Fruit fly (Drosophila melanogaster) whole organism, embryonic: Measurements from ENCODE around the gene CG34353.

Source experiments
- Ada2b ChIP-seq: fragments of 200-800 bp; sonication (Bioruptor generic); IDR thresholded peaks from 2 replicates; pipeline ENCODE4 v1.3.6; 2022; ENCODE audit warnings: missing biosample characterization, missing genetic modification characterization
- Atf6 ChIP-seq: fragments of 200-800 bp; sonication (Bioruptor generic); IDR thresholded peaks from 2 replicates; pipeline ENCODE4 v1.3.6; 2022; ENCODE audit warnings: missing biosample characterization, missing genetic modification characterization
- C15 ChIP-seq: fragments of 200-800 bp; sonication (Bioruptor generic); IDR thresholded peaks from 3 replicates; pipeline ENCODE4 v1.3.6; 2022; ENCODE audit warnings: missing biosample characterization, missing genetic modification characterization
- CG10321 ChIP-seq: fragments of 200-800 bp; sonication (Bioruptor generic); IDR thresholded peaks from 2 replicates; pipeline ENCODE4 v1.3.6; 2022; ENCODE audit warnings: missing biosample characterization, missing genetic modification characterization
- CG1233 ChIP-seq: fragments of 200-800 bp; sonication (Bioruptor generic); optimal IDR thresholded peaks from 4 replicates; lab custom pipeline; 2018; ENCODE audit warnings: missing biosample characterization, mild to moderate bottlenecking, missing genetic modification characterization
- CG13123 ChIP-seq: fragments of 200-800 bp; sonication (Bioruptor generic); optimal IDR thresholded peaks from 2 replicates; lab custom pipeline; 2016; ENCODE audit warnings: missing biosample characterization, missing genetic modification characterization
- CG15696 ChIP-seq: fragments of 200-800 bp; sonication (Bioruptor generic); optimal IDR thresholded peaks from 2 replicates; lab custom pipeline; 2019; ENCODE audit warnings: missing biosample characterization, mild to moderate bottlenecking, missing genetic modification characterization, moderate library complexity
- CG17385 ChIP-seq: fragments of 200-800 bp; sonication (Bioruptor generic); optimal IDR thresholded peaks from 3 replicates; lab custom pipeline; 2018; ENCODE audit warnings: missing biosample characterization, mild to moderate bottlenecking, missing genetic modification characterization
- CG18011 ChIP-seq: fragments of 200-800 bp; sonication (Bioruptor generic); optimal IDR thresholded peaks from 2 replicates; lab custom pipeline; 2017; ENCODE audit warnings: missing biosample characterization, missing genetic modification characterization, mild to moderate bottlenecking, moderate library complexity, missing genotype
- CG2202 ChIP-seq: fragments of 200-800 bp; sonication (Bioruptor generic); optimal IDR thresholded peaks from 2 replicates; lab custom pipeline; 2018; ENCODE audit warnings: missing biosample characterization, mild to moderate bottlenecking, missing genetic modification characterization
- CG2712 ChIP-seq: fragments of 200-800 bp; optimal IDR thresholded peaks from 3 replicates; lab custom pipeline; 2019; ENCODE audit warnings: missing biosample characterization, mild to moderate bottlenecking, missing genetic modification characterization, moderate library complexity
- CG2889 ChIP-seq: fragments of 200-800 bp; sonication (Bioruptor generic); IDR thresholded peaks from 3 replicates; pipeline ENCODE4 v1.3.6; 2022; ENCODE audit warnings: missing biosample characterization, missing genetic modification characterization
- CG33213 ChIP-seq: fragments of 200-800 bp; sonication (Bioruptor generic); optimal IDR thresholded peaks from 3 replicates; lab custom pipeline; 2016; ENCODE audit warnings: missing biosample characterization, missing genetic modification characterization
- CG3838 ChIP-seq: fragments of 200-800 bp; sonication (Bioruptor generic); optimal IDR thresholded peaks from 3 replicates; lab custom pipeline; 2016; ENCODE audit warnings: missing biosample characterization, missing genetic modification characterization
- CG4328 ChIP-seq: fragments of 200-800 bp; sonication (Bioruptor generic); optimal IDR thresholded peaks from 3 replicates; lab custom pipeline; 2017; ENCODE audit warnings: missing biosample characterization, missing genetic modification reagents, missing genetic modification characterization
- CG6765 ChIP-seq: fragments of 200-800 bp; sonication (Bioruptor generic); optimal IDR thresholded peaks from 3 replicates; lab custom pipeline; 2017; ENCODE audit warnings: missing biosample characterization, mild to moderate bottlenecking, missing genetic modification characterization
- CG7357 ChIP-seq: fragments of 200-800 bp; sonication (Bioruptor generic); IDR thresholded peaks from 3 replicates; pipeline ENCODE4 v1.3.6; 2022; ENCODE audit warnings: missing biosample characterization, missing genetic modification characterization
- CG7372 ChIP-seq: fragments of 200-800 bp; sonication (Bioruptor generic); IDR thresholded peaks from 2 replicates; pipeline ENCODE4 v1.3.6; 2022; ENCODE audit warnings: missing biosample characterization, missing genetic modification characterization
- CG7987 ChIP-seq: fragments of 200-800 bp; sonication (Bioruptor generic); optimal IDR thresholded peaks from 2 replicates; lab custom pipeline; 2018; ENCODE audit warnings: missing biosample characterization, mild to moderate bottlenecking, missing genetic modification characterization, moderate library complexity
- CG8290 ChIP-seq, 3 experiments: fragments of 200-800 bp; sonication (Bioruptor generic); optimal IDR thresholded peaks; 2 replicates each; lab custom pipeline; 2016 to 2019; ENCODE audit warnings: missing biosample characterization in 3 of 3, missing genetic modification characterization in 3 of 3, mild to moderate bottlenecking in 2 of 3, moderate library complexity in 1 of 3
- D19B ChIP-seq: fragments of 200-800 bp; sonication (Bioruptor generic); optimal IDR thresholded peaks from 2 replicates; lab custom pipeline; 2017; ENCODE audit warnings: missing biosample characterization, mild to moderate bottlenecking, missing genetic modification characterization
- Deaf1 ChIP-seq: fragments of 200-800 bp; optimal IDR thresholded peaks from 3 replicates; lab custom pipeline; 2019; ENCODE audit warnings: missing biosample characterization, mild to moderate bottlenecking, missing genetic modification characterization, moderate library complexity
- Dip2 ChIP-seq: fragments of 200-800 bp; sonication (Bioruptor generic); IDR thresholded peaks from 2 replicates; pipeline ENCODE4 v1.3.6; 2022; ENCODE audit warnings: missing biosample characterization, missing genetic modification characterization
- E2f1 ChIP-seq: fragments of 200-800 bp; sonication (Bioruptor generic); IDR thresholded peaks from 2 replicates; pipeline ENCODE4 v1.3.6; 2022; ENCODE audit warnings: missing biosample characterization, missing genetic modification characterization
- ERR ChIP-seq: fragments of 200-800 bp; sonication (Bioruptor generic); optimal IDR thresholded peaks from 2 replicates; lab custom pipeline; 2016; ENCODE audit warnings: missing biosample characterization, missing genetic modification characterization
- Fer3 ChIP-seq: fragments of 200-800 bp; sonication (Bioruptor generic); optimal IDR thresholded peaks from 2 replicates; lab custom pipeline; 2018; ENCODE audit warnings: missing biosample characterization, mild to moderate bottlenecking, missing genetic modification characterization, moderate library complexity
- Hr39 ChIP-seq: fragments of >200 bp; optimal IDR thresholded peaks from 2 replicates; lab custom pipeline; 2017
- Ptx1 ChIP-seq: fragments of 200-800 bp; sonication (Bioruptor generic); IDR thresholded peaks from 2 replicates; pipeline ENCODE4 v1.3.6; 2022; ENCODE audit warnings: missing biosample characterization, missing genetic modification characterization
- Sry-β ChIP-seq: fragments of 200-800 bp; sonication (Bioruptor generic); optimal IDR thresholded peaks from 2 replicates; lab custom pipeline; 2018; ENCODE audit warnings: missing biosample characterization, mild to moderate bottlenecking, missing genetic modification characterization, moderate library complexity
- TFAM ChIP-seq: fragments of 200-800 bp; sonication (Bioruptor generic); optimal IDR thresholded peaks from 2 replicates; lab custom pipeline; 2017; ENCODE audit warnings: missing biosample characterization, missing genetic modification characterization, inconsistent platforms
- aop ChIP-seq: fragments of 200-800 bp; sonication (Bioruptor generic); IDR thresholded peaks from 2 replicates; pipeline ENCODE4 v1.3.6; 2022; ENCODE audit warnings: missing biosample characterization, missing genetic modification characterization
- ato ChIP-seq: fragments of 200-800 bp; sonication (Bioruptor generic); IDR thresholded peaks from 2 replicates; pipeline ENCODE4 v1.3.6; 2022; ENCODE audit warnings: missing biosample characterization, missing genetic modification characterization; ENCODE audit not compliant: partially characterized antibody
- cwo ChIP-seq: fragments of 200-800 bp; sonication (Bioruptor generic); optimal IDR thresholded peaks from 3 replicates; lab custom pipeline; 2017; ENCODE audit warnings: missing biosample characterization, missing genetic modification characterization, mild to moderate bottlenecking, moderate library complexity, missing genetic modification reagents
- dati ChIP-seq: fragments of 200-800 bp; sonication (Bioruptor generic); IDR thresholded peaks from 2 replicates; pipeline ENCODE4 v1.3.6; 2022; ENCODE audit warnings: missing biosample characterization, missing genetic modification characterization
- dimm ChIP-seq: fragments of 200-800 bp; sonication (Bioruptor generic); IDR thresholded peaks from 2 replicates; pipeline ENCODE4 v1.3.6; 2022; ENCODE audit warnings: missing biosample characterization, missing genetic modification characterization
- fd3F ChIP-seq: fragments of 200-800 bp; sonication (Bioruptor generic); optimal IDR thresholded peaks from 2 replicates; lab custom pipeline; 2018; ENCODE audit warnings: missing biosample characterization, mild to moderate bottlenecking, missing genetic modification characterization, moderate library complexity
- fru ChIP-seq: fragments of >200 bp; optimal IDR thresholded peaks from 2 replicates; lab custom pipeline; 2017
- fu2 ChIP-seq: fragments of 200-800 bp; sonication (Bioruptor generic); optimal IDR thresholded peaks from 2 replicates; lab custom pipeline; 2016; ENCODE audit warnings: missing biosample characterization, missing genetic modification characterization
- gsb-n ChIP-seq: fragments of 200-800 bp; sonication (Bioruptor generic); optimal IDR thresholded peaks from 3 replicates; lab custom pipeline; 2018; ENCODE audit warnings: missing biosample characterization, mild to moderate bottlenecking, missing genetic modification characterization
- inv ChIP-seq: fragments of 200-800 bp; sonication (Bioruptor generic); IDR thresholded peaks from 2 replicates; pipeline ENCODE4 v1.3.6; 2022; ENCODE audit warnings: missing biosample characterization, missing genetic modification characterization; ENCODE audit not compliant: partially characterized antibody
- kni ChIP-seq: fragments of 200-800 bp; sonication (Bioruptor generic); optimal IDR thresholded peaks from 3 replicates; lab custom pipeline; 2017; ENCODE audit warnings: mild to moderate bottlenecking, missing biosample characterization, missing genetic modification reagents, missing genetic modification characterization
- lilli ChIP-seq: fragments of 200-800 bp; sonication (Bioruptor generic); optimal IDR thresholded peaks from 3 replicates; lab custom pipeline; 2016; ENCODE audit warnings: missing biosample characterization, missing genetic modification characterization
- nmo ChIP-seq: fragments of 200-800 bp; sonication (Bioruptor generic); optimal IDR thresholded peaks from 2 replicates; lab custom pipeline; 2018; ENCODE audit warnings: missing biosample characterization, mild to moderate bottlenecking, missing genetic modification characterization, moderate library complexity
- onecut ChIP-seq: fragments of 200-800 bp; sonication (Bioruptor generic); IDR thresholded peaks from 2 replicates; pipeline ENCODE4 v1.3.6; 2022; ENCODE audit warnings: missing biosample characterization, missing genetic modification characterization
- pan ChIP-seq, 4 experiments: fragments of >200 bp in 3 of 4; fragments of 200-800 bp in 1 of 4; sonication (Bioruptor generic) in 1 of 4; optimal IDR thresholded peaks in 3 of 4; IDR thresholded peaks in 1 of 4; 2 replicates each; pipeline versions ENCODE4 v1.3.6 to Lab custom; 2017 to 2022; ENCODE audit warnings: missing biosample characterization in 2 of 4, missing genetic modification characterization in 2 of 4, mixed read lengths in 1 of 4
- pzg ChIP-seq: fragments of 200-800 bp; sonication (Bioruptor generic); optimal IDR thresholded peaks from 3 replicates; lab custom pipeline; 2018; ENCODE audit warnings: missing biosample characterization, mild to moderate bottlenecking, missing genetic modification characterization, moderate library complexity
- run ChIP-seq: fragments of 200-800 bp; sonication (Bioruptor generic); optimal IDR thresholded peaks from 3 replicates; lab custom pipeline; 2018; ENCODE audit warnings: missing biosample characterization, mild to moderate bottlenecking, missing genetic modification characterization
- shn ChIP-seq: fragments of 200-800 bp; sonication (Bioruptor generic); optimal IDR thresholded peaks from 3 replicates; lab custom pipeline; 2016; ENCODE audit warnings: missing biosample characterization, missing genetic modification characterization
- sug ChIP-seq: fragments of 200-800 bp; optimal IDR thresholded peaks from 2 replicates; lab custom pipeline; 2019; ENCODE audit warnings: missing biosample characterization, mild to moderate bottlenecking, missing genetic modification characterization, moderate library complexity
- tap ChIP-seq: fragments of 200-800 bp; optimal IDR thresholded peaks from 3 replicates; lab custom pipeline; 2019; ENCODE audit warnings: missing biosample characterization, mild to moderate bottlenecking, missing genetic modification characterization, moderate library complexity

The CG34353 gene

DNA sequence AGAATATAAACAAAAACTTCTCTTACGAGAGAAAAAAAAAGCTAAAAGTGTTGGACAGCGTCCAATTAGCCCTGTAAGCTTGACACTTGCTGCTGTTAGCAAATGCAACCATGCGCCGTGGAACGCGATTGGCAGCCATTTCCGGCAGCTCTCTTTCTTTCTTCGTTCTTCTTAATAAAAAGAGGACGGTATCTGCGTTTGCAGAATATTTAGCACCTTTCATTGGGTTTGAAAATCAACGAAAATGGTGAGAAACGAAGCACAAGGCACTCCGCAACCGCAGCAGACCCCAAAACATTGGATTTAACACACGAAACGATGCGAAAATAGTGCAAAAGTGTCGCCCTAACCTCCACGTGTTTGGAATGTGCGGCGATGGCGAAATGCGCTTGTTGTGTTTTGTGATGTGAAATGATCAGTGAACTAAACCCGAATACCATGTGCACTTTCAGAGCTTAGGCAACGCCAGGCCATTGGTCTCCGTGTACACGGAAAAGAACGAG is 17.1 kb upstream of the CG34353 start, which contains the start of gene RpL4 (continued):
- TF ChIP-seq ato (GFP tag; lab: Robert Waterston, UW) (no peak), TFAM (GFP tag; lab: Kevin White, UChicago) (peak; percentile 31), cwo (GFP tag; lab: Kevin White, UChicago) (peak; percentile 44), fu2 (GFP tag; lab: Kevin White, UChicago) (peak; percentile 41), CG2202 (peak; percentile 78), fru (lab: Kevin White, UChicago) (no peak), CG6765 (GFP tag; lab: Kevin White, UChicago) (peak; percentile 93), nmo (GFP tag; lab: Kevin White, UChicago) (peak; percentile 71), CG2889 (GFP tag; lab: Robert Waterston, UW) (no peak), CG4328 (GFP tag; lab: Kevin White, UChicago) (peak; percentile 88), fd3F (peak; percentile 81), CG13123 (GFP tag; lab: Kevin White, UChicago) (peak; percentile 65), Hr39 (no peak), CG7372 (GFP tag; lab: Robert Waterston, UW) (peak; percentile 67), D19B (GFP tag; lab: Kevin White, UChicago) (peak; percentile 51), CG8290 (GFP tag; optimal IDR thresholded peaks at IDR 0.05; lab: Kevin White, UChicago) (peak; percentile 85), CG8290 (tag; optimal IDR thresholded peaks at IDR 0.05; lab: Kevin White, UChicago) (peak; percentile 86 to 91), CG33213 (peak; percentile 98), kni (GFP tag; lab: Kevin White, UChicago) (peak; percentile 58), CG7987 (peak; percentile 95), CG18011 (peak; percentile 81), Ada2b (peak; percentile 56; the same call in 1 of the 2 replicates), E2f1 (peak; percentile 70), CG7357 (GFP tag; lab: Robert Waterston, UW) (no peak), onecut (GFP tag; lab: Robert Waterston, UW) (peak; percentile 91), CG2712 (tag; lab: Kevin White, UChicago) (peak; percentile 40), sug (tag; lab: Kevin White, UChicago) (peak; percentile 72), shn (GFP tag; lab: Kevin White, UChicago) (peak; percentile 77), run (tag; lab: Kevin White, UChicago) (peak; percentile 33), gsb-n (tag; lab: Kevin White, UChicago) (peak; percentile 69), Ptx1 (GFP tag; lab: Robert Waterston, UW) (peak; percentile 71), C15 (peak; percentile 72; the same call in 1 of the 3 replicates), CG3838 (GFP tag; lab: Kevin White, UChicago) (peak; percentile 77), CG1233 (GFP tag; lab: Kevin White, UChicago) (peak; percentile 92), CG17385 (GFP tag; lab: Kevin White, UChicago) (peak; percentile 90), inv (no peak), pan (optimal IDR thresholded peaks at IDR 0.05; lab: Kevin White, UChicago) (no peak), pan (GFP tag; optimal IDR thresholded peaks at IDR 0.05 in 1 of 2, IDR thresholded peaks at IDR 0.05 in 1 of 2) (peak in 1 of 2 experiments; percentile 79), dati (GFP tag; lab: Robert Waterston, UW) (peak; percentile 56), ERR (GFP tag; lab: Kevin White, UChicago) (no peak), dimm (peak; percentile 51; the same call in 1 of the 2 replicates), Dip2 (GFP tag; lab: Robert Waterston, UW) (no peak), lilli (GFP tag; lab: Kevin White, UChicago) (peak; percentile 76), Fer3 (tag; lab: Kevin White, UChicago) (peak; percentile 85), Deaf1 (peak; percentile 17), CG15696 (tag; lab: Kevin White, UChicago) (no peak), tap (tag; lab: Kevin White, UChicago) (no peak), pzg (GFP tag; lab: Kevin White, UChicago) (peak; percentile 45), Atf6 (GFP tag; lab: Robert Waterston, UW) (peak; percentile 77), CG10321 (GFP tag; lab: Robert Waterston, UW) (peak; percentile 51; the same call in 1 of the 2 replicates), aop (GFP tag; lab: Robert Waterston, UW) (no peak), Sry-β (GFP tag; lab: Kevin White, UChicago) (peak; percentile 88)
